Worm (Caenorhabditis elegans) whole organism, young adult: ENCODE measurements around the gene tbc-17.

Experiments
- B0261.1 ChIP-seq: sonication (generic microtip); optimal IDR thresholded peaks from 2 replicates; lab custom pipeline; 2016; ENCODE audit warnings: mild to moderate bottlenecking, missing genetic modification characterization, moderate library complexity, missing compliant biosample characterization
- F23B12.7 ChIP-seq: sonication (generic microtip); optimal IDR thresholded peaks from 2 replicates; lab custom pipeline; 2017; ENCODE audit warnings: missing genetic modification characterization, mild to moderate bottlenecking, missing compliant biosample characterization, antibody characterized with exemption, moderate library complexity; ENCODE audit not compliant: insufficient read depth
- F33H1.4 ChIP-seq: fragments of 200-800 bp; sonication (Bioruptor generic); IDR thresholded peaks from 2 replicates; pipeline ENCODE4 v1.3.6; 2022; ENCODE audit warnings: missing genetic modification reagents, missing genetic modification characterization, missing compliant biosample characterization
- F52B5.7 ChIP-seq: sonication (generic microtip); optimal IDR thresholded peaks from 2 replicates; lab custom pipeline; 2016; ENCODE audit warnings: mild to moderate bottlenecking, missing genetic modification characterization, missing compliant biosample characterization
- Y56A3A.18 ChIP-seq: fragments of 200-800 bp; sonication (Bioruptor generic); IDR thresholded peaks from 2 replicates; pipeline ENCODE4 v1.3.6; 2022; ENCODE audit warnings: missing genetic modification reagents, missing genetic modification characterization, missing compliant biosample characterization
- Y95B8A.8 ChIP-seq: fragments of 200-800 bp; sonication (Bioruptor generic); IDR thresholded peaks from 2 replicates; pipeline ENCODE4 v1.3.6; 2022; ENCODE audit warnings: missing genetic modification reagents, missing genetic modification characterization, missing compliant biosample characterization
- atf-7 ChIP-seq: sonication (generic microtip); optimal IDR thresholded peaks from 2 replicates; lab custom pipeline; 2017; ENCODE audit warnings: mild to moderate bottlenecking, missing genetic modification characterization, missing compliant biosample characterization
- athp-1 ChIP-seq: sonication (generic microtip); optimal IDR thresholded peaks from 2 replicates; lab custom pipeline; 2017; ENCODE audit warnings: mild to moderate bottlenecking, missing genetic modification characterization, missing compliant biosample characterization
- ceh-40 ChIP-seq: fragments of 200-800 bp; sonication (Bioruptor generic); IDR thresholded peaks from 2 replicates; pipeline ENCODE4 v1.3.6; 2022; ENCODE audit warnings: missing genetic modification characterization, missing compliant biosample characterization
- ceh-79 ChIP-seq: sonication (generic microtip); optimal IDR thresholded peaks from 2 replicates; lab custom pipeline; 2017; ENCODE audit warnings: mild to moderate bottlenecking, missing genetic modification characterization, missing compliant biosample characterization
- die-1 ChIP-seq: sonication (generic microtip); optimal IDR thresholded peaks from 2 replicates; lab custom pipeline; 2016; ENCODE audit warnings: missing genotype, mild to moderate bottlenecking, missing genetic modification characterization, missing compliant biosample characterization
- dox-1 ChIP-seq: fragments of 200-800 bp; sonication (Bioruptor generic); IDR thresholded peaks from 2 replicates; pipeline ENCODE4 v1.3.6; 2022; ENCODE audit warnings: missing genetic modification reagents, missing genetic modification characterization, missing compliant biosample characterization
- efl-1 ChIP-seq: fragments of 150-350 bp; optimal IDR thresholded peaks from 2 replicates; lab custom pipeline; 2014; ENCODE audit warnings: missing biosample characterization, missing genetic modification reagents, missing genetic modification characterization
- egl-18 ChIP-seq: fragments of 200-800 bp; sonication (Bioruptor generic); IDR thresholded peaks from 2 replicates; pipeline ENCODE4 v1.3.6; 2022; ENCODE audit warnings: missing genetic modification reagents, missing genetic modification characterization, missing compliant biosample characterization
- egrh-3 ChIP-seq: fragments of 200-800 bp; sonication (Bioruptor generic); IDR thresholded peaks from 2 replicates; pipeline ENCODE4 v1.3.6; 2022; ENCODE audit warnings: missing genetic modification reagents, missing genetic modification characterization, missing compliant biosample characterization
- ets-4 ChIP-seq: fragments of 200-800 bp; sonication (Bioruptor generic); optimal IDR thresholded peaks from 2 replicates; lab custom pipeline; 2018; ENCODE audit warnings: mild to moderate bottlenecking, missing genetic modification characterization, missing compliant biosample characterization
- gei-17 ChIP-seq: fragments of 200-800 bp; sonication (Bioruptor generic); optimal IDR thresholded peaks from 2 replicates; lab custom pipeline; 2018; ENCODE audit warnings: mild to moderate bottlenecking, missing genetic modification characterization, missing compliant biosample characterization
- him-1 ChIP-seq: sonication (generic microtip); optimal IDR thresholded peaks from 2 replicates; lab custom pipeline; 2016; ENCODE audit warnings: missing genotype, missing genetic modification reagents, missing genetic modification characterization, missing compliant biosample characterization
- hlh-12 ChIP-seq: sonication (generic microtip); optimal IDR thresholded peaks from 2 replicates; lab custom pipeline; 2016; ENCODE audit warnings: missing genetic modification characterization, missing compliant biosample characterization
- hlh-26 ChIP-seq: fragments of 200-800 bp; sonication (Bioruptor generic); conservative IDR thresholded peaks from 2 replicates; pipeline ENCODE4 v1.3.6; 2022; ENCODE audit warnings: missing genetic modification reagents, missing genetic modification characterization, missing compliant biosample characterization
- hmg-1.2 ChIP-seq: fragments of 200-800 bp; sonication (Bioruptor generic); IDR thresholded peaks from 2 replicates; pipeline ENCODE4 v1.3.6; 2022; ENCODE audit warnings: missing genetic modification reagents, missing genetic modification characterization, missing compliant biosample characterization
- lin-26 ChIP-seq: fragments of 200-800 bp; sonication (Bioruptor generic); IDR thresholded peaks from 2 replicates; pipeline ENCODE4 v1.3.6; 2022; ENCODE audit warnings: missing genetic modification reagents, missing genetic modification characterization, missing compliant biosample characterization
- lin-40 ChIP-seq: sonication (generic microtip); optimal IDR thresholded peaks from 2 replicates; lab custom pipeline; 2016; ENCODE audit warnings: missing genetic modification characterization, mild to moderate bottlenecking, missing compliant biosample characterization, missing genotype, missing genetic modification reagents
- lir-1 ChIP-seq: fragments of 200-800 bp; sonication (Bioruptor generic); conservative IDR thresholded peaks from 2 replicates; pipeline ENCODE4 v1.3.6; 2022; ENCODE audit warnings: missing genetic modification reagents, missing genetic modification characterization, missing compliant biosample characterization
- madf-6 ChIP-seq: fragments of 200-800 bp; sonication (Bioruptor generic); IDR thresholded peaks from 2 replicates; pipeline ENCODE4 v1.3.6; 2022; ENCODE audit warnings: missing genetic modification reagents, missing genetic modification characterization, missing compliant biosample characterization
- mcd-1 ChIP-seq: fragments of 200-800 bp; sonication (Bioruptor generic); IDR thresholded peaks from 2 replicates; pipeline ENCODE4 v1.3.6; 2022; ENCODE audit warnings: missing genetic modification reagents, missing genetic modification characterization, missing compliant biosample characterization
- nfya-2 ChIP-seq: fragments of 200-800 bp; sonication (Bioruptor generic); IDR thresholded peaks from 2 replicates; pipeline ENCODE4 v1.3.6; 2022; ENCODE audit warnings: missing genetic modification reagents, missing genetic modification characterization, missing compliant biosample characterization
- nfyb-1 ChIP-seq: fragments of 200-800 bp; sonication (Bioruptor generic); IDR thresholded peaks from 2 replicates; pipeline ENCODE4 v1.3.6; 2022; ENCODE audit warnings: missing genetic modification reagents, missing genetic modification characterization, missing compliant biosample characterization
- nhr-179 ChIP-seq: sonication (generic microtip); optimal IDR thresholded peaks from 2 replicates; lab custom pipeline; 2016; ENCODE audit warnings: mild to moderate bottlenecking, missing genetic modification characterization, missing compliant biosample characterization
- nhr-27 ChIP-seq: fragments of 200-800 bp; sonication (Bioruptor generic); optimal IDR thresholded peaks from 2 replicates; lab custom pipeline; 2018; ENCODE audit warnings: mild to moderate bottlenecking, missing genetic modification characterization, moderate library complexity, missing compliant biosample characterization
- rcor-1 ChIP-seq: fragments of 200-800 bp; sonication (Bioruptor generic); IDR thresholded peaks from 2 replicates; pipeline ENCODE4 v1.3.6; 2022; ENCODE audit warnings: missing genetic modification reagents, missing genetic modification characterization, missing compliant biosample characterization
- rec-8 ChIP-seq, 2 experiments: sonication (generic microtip); optimal IDR thresholded peaks; 2 replicates each; lab custom pipeline; 2016; ENCODE audit warnings: mild to moderate bottlenecking in 2 of 2, missing genetic modification characterization in 2 of 2, missing genetic modification reagents in 2 of 2, missing genotype in 2 of 2, missing biosample characterization in 1 of 2, missing compliant biosample characterization in 1 of 2, moderate library complexity in 1 of 2
- rpc-1 ChIP-seq, 2 experiments: fragments of 150-350 bp in 1 of 2; sonication (generic microtip) in 1 of 2; optimal IDR thresholded peaks; 2 replicates each; lab custom pipeline; 2014 to 2018; ENCODE audit warnings: missing biosample characterization in 1 of 2, missing genetic modification characterization in 1 of 2, missing genetic modification reagents in 1 of 2, missing genotype in 1 of 2
- sdz-38 ChIP-seq: sonication (generic microtip); optimal IDR thresholded peaks from 2 replicates; lab custom pipeline; 2016; ENCODE audit warnings: missing genotype, missing genetic modification characterization, missing compliant biosample characterization
- snpc-1.3 ChIP-seq: sonication (generic microtip); optimal IDR thresholded peaks from 2 replicates; lab custom pipeline; 2017; ENCODE audit warnings: missing genetic modification characterization, mild to moderate bottlenecking, missing compliant biosample characterization, antibody characterized with exemption, moderate library complexity, missing genotype, missing genetic modification reagents; ENCODE audit not compliant: insufficient read depth
- tbp1 ChIP-seq: fragments of 200-800 bp; sonication (Bioruptor generic); optimal IDR thresholded peaks from 2 replicates; lab custom pipeline; 2018; ENCODE audit warnings: mild to moderate bottlenecking, missing genetic modification characterization, missing compliant biosample characterization
- unc-62 ChIP-seq: fragments of 150-350 bp; optimal IDR thresholded peaks from 2 replicates; lab custom pipeline; 2014; ENCODE audit warnings: missing biosample characterization, missing genetic modification reagents, missing genetic modification characterization
- zfh-2 ChIP-seq: fragments of 200-800 bp; sonication (Bioruptor generic); conservative IDR thresholded peaks from 2 replicates; pipeline ENCODE4 v1.3.6; 2022; ENCODE audit warnings: missing genetic modification reagents, missing genetic modification characterization, missing compliant biosample characterization
- ztf-26 ChIP-seq: sonication (generic microtip); optimal IDR thresholded peaks from 2 replicates; lab custom pipeline; 2017; ENCODE audit warnings: missing genetic modification characterization, missing compliant biosample characterization
- ztf-3 ChIP-seq: fragments of 200-800 bp; sonication (Bioruptor generic); optimal IDR thresholded peaks from 2 replicates; lab custom pipeline; 2018; ENCODE audit warnings: mild to moderate bottlenecking, missing genetic modification characterization, missing compliant biosample characterization

tbc-17 gene

DNA sequence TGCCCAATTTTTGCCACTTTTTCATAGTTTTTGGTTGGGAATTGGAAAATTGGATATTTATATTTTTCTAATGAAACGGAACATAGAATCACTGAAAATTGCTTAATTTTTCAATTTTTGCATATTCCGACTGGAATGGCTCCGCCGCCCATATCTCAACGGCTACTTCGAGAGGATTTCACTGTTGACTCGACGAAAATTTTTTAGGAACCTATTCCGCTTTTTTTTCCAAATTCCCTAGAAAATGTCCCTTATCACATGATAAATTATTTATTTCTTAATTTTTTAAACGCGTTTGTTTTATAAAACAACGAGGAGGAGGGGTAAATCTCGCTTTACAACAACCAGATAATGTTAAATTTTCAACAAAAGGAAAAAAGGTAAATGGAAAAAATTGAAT, 32.5 kb downstream of the tbc-17 start (continued):
- TF ChIP-seq B0261.1 (tag; lab: Kevin White, UChicago) (no peak), him-1 (tag; lab: Kevin White, UChicago) (peak; percentile 92), nfyb-1 (no peak), snpc-1.3 (tag; lab: Kevin White, UChicago) (no peak), gei-17 (GFP tag; lab: Kevin White, UChicago) (no peak), atf-7 (tag; lab: Kevin White, UChicago) (peak; percentile 64), ceh-40 (GFP tag; lab: Robert Waterston, UW) (no peak), nfya-2 (GFP tag; lab: Robert Waterston, UW) (0 out of 2 replicates have a peak, but pooled peaks have one; percentile 67), sdz-38 (tag; lab: Kevin White, UChicago) (no peak), Y56A3A.18 (peak; percentile 44; the same call in 1 of the 2 replicates), F33H1.4 (peak; percentile 29; the same call in 1 of the 2 replicates), madf-6 (GFP tag; lab: Robert Waterston, UW) (peak; percentile 80), tbp1 (GFP tag; lab: Kevin White, UChicago) (peak; percentile 23), ets-4 (GFP tag; lab: Kevin White, UChicago) (no peak), egl-18 (GFP tag; lab: Robert Waterston, UW) (no peak), hmg-1.2 (GFP tag; lab: Robert Waterston, UW) (peak; percentile 37), ztf-3 (no peak), nhr-179 (tag; lab: Kevin White, UChicago) (no peak), lin-26 (GFP tag; lab: Robert Waterston, UW) (peak; percentile 55; the same call in 1 of the 2 replicates), Y95B8A.8 (GFP tag; lab: Robert Waterston, UW) (peak; percentile 82), die-1 (tag; lab: Kevin White, UChicago) (no peak)

DNA sequence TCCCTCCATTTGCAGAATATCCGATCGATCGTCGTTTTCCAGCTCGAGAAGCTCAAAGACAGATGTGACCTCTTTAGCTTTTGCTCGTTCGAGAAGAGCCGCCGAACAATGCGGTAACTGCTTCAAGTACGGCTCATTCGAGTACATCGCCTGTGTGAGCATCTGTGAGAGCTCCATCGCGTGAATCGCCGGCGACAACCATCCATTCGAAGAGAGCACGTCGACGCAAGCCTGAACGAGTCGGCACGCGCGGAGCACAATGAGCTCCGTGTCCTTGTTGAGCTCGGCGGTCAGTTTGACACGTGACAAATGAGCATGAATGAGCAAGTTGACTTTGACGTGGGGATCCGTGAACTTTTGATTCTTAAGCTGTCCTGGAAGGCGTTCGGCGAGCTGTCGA, 33.7 kb downstream of the tbc-17 start:
- no peak for TF ChIP-seq hlh-26 (GFP tag; lab: Robert Waterston, UW)
- no peak for TF ChIP-seq efl-1
- no peak for TF ChIP-seq ztf-26 (tag; lab: Kevin White, UChicago)
- 0 out of 2 replicates have a peak, but pooled peaks have one; percentile 18 for TF ChIP-seq mcd-1 (GFP tag; lab: Robert Waterston, UW)
- TF ChIP-seq zfh-2 (GFP tag; lab: Robert Waterston, UW) = peak; percentile 82
- no peak for TF ChIP-seq unc-62
- no peak for TF ChIP-seq rec-8 (tag; optimal IDR thresholded peaks at IDR 0.05; lab: Kevin White, UChicago)

DNA sequence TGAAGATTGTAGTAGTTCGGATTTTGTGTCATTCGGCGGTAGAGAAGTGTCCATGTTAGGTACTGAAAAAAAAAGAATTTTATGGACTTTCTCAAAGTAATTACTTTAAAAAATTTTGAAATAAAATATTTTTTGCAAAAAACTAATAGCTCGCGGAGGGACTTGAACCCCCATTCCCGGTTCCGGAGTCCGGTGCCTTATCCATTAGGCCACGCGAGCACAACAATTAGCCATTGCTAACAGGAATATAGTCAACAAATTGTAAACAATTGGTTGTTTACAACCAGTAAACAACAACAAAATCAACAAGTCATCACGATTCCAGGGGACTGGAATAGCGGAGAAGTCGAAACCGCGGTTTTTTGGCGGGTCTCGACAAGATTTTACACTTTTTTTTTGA, 34.4 kb downstream of the tbc-17 start:
- TF ChIP-seq die-1 (tag; lab: Kevin White, UChicago) (no peak), F33H1.4 (no peak), F23B12.7 (tag; lab: Kevin White, UChicago) (no peak), lir-1 (GFP tag; lab: Robert Waterston, UW) (no peak), rcor-1 (no peak), rpc-1 (optimal IDR thresholded peaks at IDR 0.05; lab: Kevin White, UChicago) (no peak), rpc-1 (tag; optimal IDR thresholded peaks at IDR 0.05; lab: Kevin White, UChicago) (peak; percentile 62), tbp1 (GFP tag; lab: Kevin White, UChicago) (peak; percentile 59)

DNA sequence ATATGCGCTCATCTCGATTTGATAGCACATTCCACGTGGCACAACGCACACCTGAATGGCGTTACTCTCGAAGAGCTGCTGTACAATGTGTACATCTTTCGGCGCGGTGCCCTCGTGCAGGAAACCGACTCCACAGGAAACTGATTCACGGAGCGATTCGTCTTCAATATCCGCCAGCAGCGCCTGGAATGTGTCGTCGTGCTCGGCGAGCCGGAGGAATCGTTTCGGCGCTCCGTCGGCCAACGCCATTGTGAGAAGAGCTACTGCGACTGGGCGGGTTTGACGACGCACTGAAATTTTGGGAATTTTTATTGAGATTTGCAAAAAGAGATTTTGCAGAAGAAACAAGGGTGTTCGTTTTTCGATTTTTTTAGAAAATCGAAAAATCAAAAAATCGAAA, 35.7 kb downstream of the tbc-17 start:
- TF ChIP-seq egl-18 (GFP tag; lab: Robert Waterston, UW) (no peak), ceh-79 (no peak), zfh-2 (GFP tag; lab: Robert Waterston, UW) (peak; percentile 73), dox-1 (0 out of 2 replicates have a peak, but pooled peaks have one; percentile 10), athp-1 (no peak), F52B5.7 (tag; lab: Kevin White, UChicago) (peak; percentile 19), egrh-3 (GFP tag; lab: Robert Waterston, UW) (peak; percentile 27; the same call in 1 of the 2 replicates), nhr-27 (tag; lab: Kevin White, UChicago) (no peak), lin-40 (no peak), hlh-12 (tag; lab: Kevin White, UChicago) (no peak)
